In the genomic region with DNA sequence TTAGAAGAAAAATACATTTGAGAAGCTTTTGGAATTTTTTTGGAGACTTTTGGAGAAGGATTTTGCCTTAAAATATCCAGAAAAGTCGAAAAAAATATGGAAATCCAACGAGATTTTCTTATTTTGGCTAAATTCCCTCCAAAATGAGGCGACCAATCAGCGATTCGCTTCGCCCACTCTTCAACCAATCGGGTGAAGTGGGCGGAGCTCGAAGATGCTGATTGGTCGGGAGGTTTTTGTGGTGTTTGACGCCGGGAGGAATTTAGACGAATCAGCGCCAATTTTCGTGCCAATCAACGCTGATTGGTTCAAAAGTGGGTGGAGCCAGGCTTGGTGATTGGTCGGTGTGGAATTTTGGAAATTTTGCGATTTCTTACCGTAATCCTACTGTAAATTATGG, we compare ENCODE assay signal across 5 worm cellular contexts.
TF ChIP-seq lines count a peak whose summit lies in the region.

No protein-coding gene starts in this region.

TF ChIP-seq in whole organism, L3 larva, 47 proteins besides CTCF, POLR2A, EP300 and RAD21:
- TF ChIP-seq unc-39 (tag; optimal IDR thresholded peaks at IDR 0.05; lab: Kevin White, UChicago) (no peak), nfya-1 (tag; optimal IDR thresholded peaks at IDR 0.05; lab: Kevin White, UChicago; ENCODE audit: insufficient read depth) (peak; percentile 96)
TF ChIP-seq in whole organism, L3 larva: peak in this region for 1.

TF ChIP-seq in whole organism, L4 larva, 104 proteins besides CTCF, POLR2A, EP300 and RAD21:
- TF ChIP-seq aha-1 (tag; lab: Kevin White, UChicago) (peak; percentile 94), gei-8 (GFP tag; optimal IDR thresholded peaks at IDR 0.05; lab: Kevin White, UChicago) (no peak)

TF ChIP-seq in whole organism, late embryonic, 69 proteins besides CTCF, POLR2A, EP300 and RAD21:
- TF ChIP-seq F13H6.1 (tag; optimal IDR thresholded peaks at IDR 0.05; lab: Kevin White, UChicago) (no peak), nfya-1 (tag; optimal IDR thresholded peaks at IDR 0.05; lab: Kevin White, UChicago) (peak; percentile 95)
TF ChIP-seq in whole organism, late embryonic: peak in this region for 1.

TF ChIP-seq in whole organism, mixed stage, embryonic, 35 proteins besides CTCF, POLR2A, EP300 and RAD21:
- TF ChIP-seq ceh-39 (tag; optimal IDR thresholded peaks at IDR 0.05; lab: Kevin White, UChicago) (no peak), unc-62 (GFP tag; optimal IDR thresholded peaks at IDR 0.05; lab: Kevin White, UChicago) (no peak), ceh-83 (GFP tag; optimal IDR thresholded peaks at IDR 0.05; lab: Kevin White, UChicago) (no peak), ces-1 (GFP tag; optimal IDR thresholded peaks at IDR 0.05; lab: Kevin White, UChicago) (no peak), nhr-237 (tag; optimal IDR thresholded peaks at IDR 0.05; lab: Kevin White, UChicago) (no peak), mls-2 (tag; optimal IDR thresholded peaks at IDR 0.05; lab: Kevin White, UChicago) (peak; percentile 2)

TF ChIP-seq in whole organism, young adult, 124 proteins besides CTCF, POLR2A, EP300 and RAD21:
- 0 out of 2 replicates have a peak, but pooled peaks have one; percentile 9 for TF ChIP-seq zfh-2 (GFP tag; conservative IDR thresholded peaks at IDR 0.05; lab: Robert Waterston, UW)
- TF ChIP-seq Y95B8A.8 (GFP tag; IDR thresholded peaks at IDR 0.05; lab: Robert Waterston, UW): no peak
- TF ChIP-seq snpc-1.3 (tag; optimal IDR thresholded peaks at IDR 0.05; lab: Kevin White, UChicago; ENCODE audit: insufficient read depth): no peak
- no peak for TF ChIP-seq sea-2 (GFP tag; IDR thresholded peaks at IDR 0.05; lab: Robert Waterston, UW)
- TF ChIP-seq ama-1 (optimal IDR thresholded peaks at IDR 0.05; lab: Kevin White, UChicago): no peak
- no peak for TF ChIP-seq ama-1 (GFP tag; optimal IDR thresholded peaks at IDR 0.05; lab: Kevin White, UChicago)
- no peak for TF ChIP-seq sptf-2 (GFP tag; optimal IDR thresholded peaks at IDR 0.05; lab: Kevin White, UChicago)
- peak; percentile 85 for TF ChIP-seq nfyb-1 (GFP tag; IDR thresholded peaks at IDR 0.05; lab: Robert Waterston, UW)
- no peak for TF ChIP-seq sdz-38 (tag; optimal IDR thresholded peaks at IDR 0.05; lab: Kevin White, UChicago)
